Fruit fly (Drosophila melanogaster): ENCODE measurements around the gene CG4174.

CG4174 gene

dm6 chr3L:18640584-18641527 is 23.1 kb upstream of the CG4174 start (continued):
- TF ChIP-seq lilli (GFP tag; optimal IDR thresholded peaks at IDR 0.05) (peak; percentile 96), ro (GFP tag; IDR thresholded peaks at IDR 0.05) (peak; percentile 94), nmo (GFP tag; optimal IDR thresholded peaks at IDR 0.05) (peak; percentile 92), Ssrp (tag; optimal IDR thresholded peaks at IDR 0.05) (peak; percentile 88), CG1647 (GFP tag; optimal IDR thresholded peaks at IDR 0.05) (peak; percentile 84), D (optimal IDR thresholded peaks at IDR 0.05) (no peak), D (GFP tag; optimal IDR thresholded peaks at IDR 0.05) (peak; percentile 67), nau (GFP tag; optimal IDR thresholded peaks at IDR 0.05) (peak; percentile 83), Dek (tag; optimal IDR thresholded peaks at IDR 0.05) (peak; percentile 90), CG16813 (GFP tag; IDR thresholded peaks at IDR 0.05; ENCODE audit: partially characterized antibody) (no peak), HmgD (GFP tag; optimal IDR thresholded peaks at IDR 0.05) (peak; percentile 82), CG2712 (tag; optimal IDR thresholded peaks at IDR 0.05) (peak; percentile 83), CG5953 (GFP tag; IDR thresholded peaks at IDR 0.05) (peak; percentile 93), fd102C (GFP tag; optimal IDR thresholded peaks at IDR 0.05) (no peak), CG13123 (GFP tag; optimal IDR thresholded peaks at IDR 0.05) (peak; percentile 68), PHDP (tag; optimal IDR thresholded peaks at IDR 0.05) (peak; percentile 94), Doc3 (GFP tag; IDR thresholded peaks at IDR 0.05; ENCODE audit: partially characterized antibody) (no peak; the same call in 2 of the 3 replicates), jumu (GFP tag; optimal IDR thresholded peaks at IDR 0.05) (peak; percentile 72), sna (GFP tag; IDR thresholded peaks at IDR 0.05; ENCODE audit: partially characterized antibody) (no peak), exex (tag; optimal IDR thresholded peaks at IDR 0.05) (peak; percentile 62), CG4282 (GFP tag; optimal IDR thresholded peaks at IDR 0.05) (peak; percentile 74), CG10565 (GFP tag; optimal IDR thresholded peaks at IDR 0.05) (peak; percentile 30), CG1024 (GFP tag; IDR thresholded peaks at IDR 0.05) (peak; percentile 95), salm (tag; optimal IDR thresholded peaks at IDR 0.05) (peak; percentile 88), CG7786 (GFP tag; optimal IDR thresholded peaks at IDR 0.05) (peak; percentile 97), CG15269 (tag; optimal IDR thresholded peaks at IDR 0.05) (peak; percentile 95), CG11696 (GFP tag; IDR thresholded peaks at IDR 0.05) (peak; percentile 91), CG13287 (GFP tag; IDR thresholded peaks at IDR 0.05; ENCODE audit: partially characterized antibody) (peak; percentile 16; the same call in 1 of the 2 replicates), schlank (tag; optimal IDR thresholded peaks at IDR 0.05) (peak; percentile 48), Scr (GFP tag; IDR thresholded peaks at IDR 0.05; ENCODE audit: partially characterized antibody) (no peak), CG32767 (GFP tag; IDR thresholded peaks at IDR 0.05) (peak; percentile 91), sob (GFP tag; IDR thresholded peaks at IDR 0.05) (peak; percentile 99), repo (GFP tag; optimal IDR thresholded peaks at IDR 0.05) (peak; percentile 91), CG7839 (tag; optimal IDR thresholded peaks at IDR 0.05) (peak; percentile 92), CG17568 (GFP tag; optimal IDR thresholded peaks at IDR 0.05) (peak; percentile 77), Dp (GFP tag; optimal IDR thresholded peaks at IDR 0.05) (peak; percentile 0), B-H1 (GFP tag; IDR thresholded peaks at IDR 0.05) (peak; percentile 97), phol (tag; optimal IDR thresholded peaks at IDR 0.05) (peak; percentile 88), CG12104 (GFP tag; optimal IDR thresholded peaks at IDR 0.05) (peak; percentile 83), abd-A (tag; optimal IDR thresholded peaks at IDR 0.05) (peak; percentile 84), prd (optimal IDR thresholded peaks at IDR 0.05) (no peak), prd (GFP tag; IDR thresholded peaks at IDR 0.05) (peak; percentile 98), CG7745 (tag; optimal IDR thresholded peaks at IDR 0.05) (no peak), Side (GFP tag; optimal IDR thresholded peaks at IDR 0.05) (peak; percentile 76), E2f1 (GFP tag; IDR thresholded peaks at IDR 0.05) (peak; percentile 97), vnd (GFP tag; IDR thresholded peaks at IDR 0.05; ENCODE audit: partially characterized antibody) (no peak), CG2116 (GFP tag; optimal IDR thresholded peaks at IDR 0.05) (peak; percentile 57), twi (tag; optimal IDR thresholded peaks at IDR 0.05) (peak; percentile 44)

Data from whole organism, embryonic.